Worm (Caenorhabditis elegans) whole organism, mixed stage, embryonic: ENCODE results near the gene ZK829.1.
A peak's percentile ranks its signal among the peaks of the same experiment; 100 is the strongest.

Experiments
- M03D4.4 ChIP-seq: sonication (generic microtip); optimal IDR thresholded peaks from 2 replicates; lab custom pipeline; 2017; ENCODE audit warnings: mild to moderate bottlenecking, missing genetic modification characterization, missing compliant biosample characterization
- bed-3 ChIP-seq: fragments of 200-800 bp; sonication (Bioruptor generic); optimal IDR thresholded peaks from 3 replicates; lab custom pipeline; 2018; ENCODE audit warnings: mild to moderate bottlenecking, missing genetic modification characterization, moderate library complexity, missing compliant biosample characterization
- blmp-1 ChIP-seq: fragments of 150-350 bp; optimal IDR thresholded peaks from 2 replicates; lab custom pipeline; 2014; ENCODE audit warnings: missing biosample characterization, missing genetic modification characterization
- ceh-39 ChIP-seq: fragments of 150-350 bp; optimal IDR thresholded peaks from 2 replicates; lab custom pipeline; 2014; ENCODE audit warnings: missing biosample characterization, missing genetic modification characterization
- ceh-43 ChIP-seq: fragments of 200-800 bp; sonication (Bioruptor generic); optimal IDR thresholded peaks from 2 replicates; lab custom pipeline; 2018; ENCODE audit warnings: mild to moderate bottlenecking, missing genetic modification characterization, moderate library complexity, missing compliant biosample characterization
- ceh-83 ChIP-seq: fragments of 200-800 bp; sonication (Bioruptor generic); optimal IDR thresholded peaks from 2 replicates; lab custom pipeline; 2018; ENCODE audit warnings: mild to moderate bottlenecking, missing genetic modification characterization, missing compliant biosample characterization
- ces-1 ChIP-seq: fragments of 150-350 bp; optimal IDR thresholded peaks from 2 replicates; lab custom pipeline; 2014; ENCODE audit warnings: missing biosample characterization, missing genetic modification reagents, missing genetic modification characterization
- cnd-1 ChIP-seq: fragments of 200-800 bp; sonication (Bioruptor generic); optimal IDR thresholded peaks from 2 replicates; lab custom pipeline; 2018; ENCODE audit warnings: mild to moderate bottlenecking, missing genetic modification characterization, missing compliant biosample characterization
- elt-1 ChIP-seq: sonication (generic microtip); optimal IDR thresholded peaks from 2 replicates; lab custom pipeline; 2017; ENCODE audit warnings: missing genetic modification characterization, mild to moderate bottlenecking, missing compliant biosample characterization, antibody characterized with exemption, moderate library complexity, borderline replicate concordance; ENCODE audit not compliant: insufficient read depth
- elt-3 ChIP-seq: fragments of 150-350 bp; optimal IDR thresholded peaks from 2 replicates; lab custom pipeline; 2014; ENCODE audit warnings: missing biosample characterization, missing genetic modification characterization
- ham-2 ChIP-seq: fragments of 200-800 bp; sonication (Bioruptor generic); optimal IDR thresholded peaks from 2 replicates; lab custom pipeline; 2018; ENCODE audit warnings: mild to moderate bottlenecking, missing genetic modification characterization, missing compliant biosample characterization
- hlh-1 ChIP-seq: fragments of 150-350 bp; optimal IDR thresholded peaks from 2 replicates; lab custom pipeline; 2014; ENCODE audit warnings: missing biosample characterization, missing genetic modification reagents, missing genetic modification characterization
- lin-13 ChIP-seq: fragments of 150-350 bp; optimal IDR thresholded peaks from 2 replicates; lab custom pipeline; 2014; ENCODE audit warnings: missing biosample characterization, missing genetic modification characterization
- lin-32 ChIP-seq: fragments of 200-800 bp; sonication (Bioruptor generic); optimal IDR thresholded peaks from 2 replicates; lab custom pipeline; 2018; ENCODE audit warnings: mild to moderate bottlenecking, missing genetic modification characterization, missing compliant biosample characterization
- mab-5 ChIP-seq: fragments of 150-350 bp; optimal IDR thresholded peaks from 2 replicates; lab custom pipeline; 2014; ENCODE audit warnings: missing biosample characterization, missing genetic modification characterization
- mep-1 ChIP-seq: fragments of 150-350 bp; optimal IDR thresholded peaks from 2 replicates; lab custom pipeline; 2017; ENCODE audit warnings: missing biosample characterization, missing genetic modification reagents, missing genetic modification characterization, inconsistent platforms
- mls-2 ChIP-seq: sonication (generic microtip); optimal IDR thresholded peaks from 2 replicates; lab custom pipeline; 2016; ENCODE audit warnings: mild to moderate bottlenecking, missing genetic modification characterization, moderate library complexity, missing compliant biosample characterization
- nhr-2 ChIP-seq: fragments of 150-350 bp; optimal IDR thresholded peaks from 2 replicates; lab custom pipeline; 2014; ENCODE audit warnings: missing biosample characterization, missing genetic modification characterization
- nhr-237 ChIP-seq: fragments of 150-350 bp; optimal IDR thresholded peaks from 2 replicates; lab custom pipeline; 2014; ENCODE audit warnings: missing biosample characterization, missing genetic modification characterization
- nhr-28 ChIP-seq: fragments of 150-350 bp; optimal IDR thresholded peaks from 2 replicates; lab custom pipeline; 2014; ENCODE audit warnings: missing biosample characterization, missing genetic modification characterization
- nhr-76 ChIP-seq: sonication (generic microtip); optimal IDR thresholded peaks from 2 replicates; lab custom pipeline; 2017; ENCODE audit warnings: missing biosample characterization, missing genetic modification characterization
- pha-4 ChIP-seq: fragments of 150-350 bp; optimal IDR thresholded peaks from 2 replicates; lab custom pipeline; 2018; ENCODE audit warnings: missing biosample characterization, missing genetic modification reagents, missing genetic modification characterization
- sem-2 ChIP-seq: fragments of 200-800 bp; sonication (Bioruptor generic); optimal IDR thresholded peaks from 2 replicates; lab custom pipeline; 2018; ENCODE audit warnings: mild to moderate bottlenecking, missing genetic modification characterization, missing compliant biosample characterization
- snpc-4 ChIP-seq: fragments of 150-350 bp; optimal IDR thresholded peaks from 2 replicates; lab custom pipeline; 2014; ENCODE audit warnings: missing biosample characterization, missing genetic modification characterization
- tbx-8 ChIP-seq: fragments of 200-800 bp; sonication (Bioruptor generic); optimal IDR thresholded peaks from 2 replicates; lab custom pipeline; 2018; ENCODE audit warnings: mild to moderate bottlenecking, missing genetic modification characterization, moderate library complexity, missing compliant biosample characterization
- unc-120 ChIP-seq: sonication (generic microtip); optimal IDR thresholded peaks from 2 replicates; lab custom pipeline; 2017; ENCODE audit warnings: missing genetic modification characterization, missing compliant biosample characterization; ENCODE audit not compliant: poor library complexity, severe bottlenecking
- unc-62 ChIP-seq: fragments of 150-350 bp; optimal IDR thresholded peaks from 2 replicates; lab custom pipeline; 2014; ENCODE audit warnings: missing biosample characterization, missing genetic modification reagents, missing genetic modification characterization
- zip-8 ChIP-seq: fragments of 150-350 bp; optimal IDR thresholded peaks from 2 replicates; lab custom pipeline; 2014; ENCODE audit warnings: missing biosample characterization, missing genetic modification characterization
- ztf-11 ChIP-seq: fragments of 150-350 bp; optimal IDR thresholded peaks from 2 replicates; lab custom pipeline; 2014; ENCODE audit warnings: missing biosample characterization, missing genetic modification characterization

ZK829.1 gene

DNA sequence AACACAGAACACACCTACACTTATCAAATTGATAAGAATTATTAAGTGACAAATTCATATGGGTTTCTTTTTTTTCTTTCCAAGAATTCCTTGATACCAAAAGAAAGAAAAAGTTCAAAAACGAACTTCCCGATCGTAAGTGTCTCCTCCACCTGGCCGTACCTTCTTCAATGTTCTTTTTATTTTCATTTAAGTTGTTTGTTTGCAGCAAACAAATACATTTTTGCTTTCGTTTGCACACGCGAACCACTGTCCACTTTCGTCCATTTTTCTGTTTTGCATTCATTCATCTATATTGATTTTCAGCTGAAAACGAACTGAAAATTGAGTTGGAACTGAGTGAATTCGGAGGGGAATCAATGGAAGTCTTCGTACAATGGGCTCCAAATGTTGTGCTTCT, 30.5 kb downstream of the ZK829.1 start, which contains the start of gene VZK822L.2:
TSS of gene VZK822L.2 (plus strand) at position 301 of the 400 bp plus-strand sequence.
- TF ChIP-seq lin-32 (GFP tag; lab: Kevin White, UChicago) = no peak
- no peak for TF ChIP-seq sem-2 (GFP tag; lab: Kevin White, UChicago)
- no peak for TF ChIP-seq elt-3 (tag; lab: Kevin White, UChicago)
- no peak for TF ChIP-seq nhr-2 (tag; lab: Kevin White, UChicago)
- TF ChIP-seq nhr-28 = no peak
- TF ChIP-seq hlh-1 = no peak

DNA sequence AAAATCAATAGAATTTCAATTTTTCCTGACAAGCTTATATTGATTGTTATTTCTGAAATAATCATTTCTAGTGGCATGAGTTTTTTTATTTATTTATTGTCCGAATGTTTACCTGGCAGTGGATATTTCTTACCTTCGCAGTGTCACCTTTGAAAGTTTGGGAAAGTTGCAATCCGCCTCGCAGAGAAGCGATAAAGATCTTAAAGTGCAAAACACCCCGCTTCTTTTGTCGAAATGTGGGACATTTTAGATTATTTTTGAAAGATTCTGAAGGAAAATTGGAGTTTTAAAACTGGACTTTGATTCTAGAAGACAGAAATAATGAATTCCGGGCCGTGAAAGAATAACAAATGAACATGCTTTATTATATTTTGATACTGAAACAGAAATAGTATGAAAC, 33.5 kb downstream of the ZK829.1 start:
- no peak for TF ChIP-seq blmp-1
- TF ChIP-seq unc-120 = no peak
- TF ChIP-seq nhr-2 (tag; lab: Kevin White, UChicago) = no peak
- TF ChIP-seq unc-62 (GFP tag; lab: Kevin White, UChicago) = no peak
- TF ChIP-seq ceh-39 (tag; lab: Kevin White, UChicago) = no peak

DNA sequence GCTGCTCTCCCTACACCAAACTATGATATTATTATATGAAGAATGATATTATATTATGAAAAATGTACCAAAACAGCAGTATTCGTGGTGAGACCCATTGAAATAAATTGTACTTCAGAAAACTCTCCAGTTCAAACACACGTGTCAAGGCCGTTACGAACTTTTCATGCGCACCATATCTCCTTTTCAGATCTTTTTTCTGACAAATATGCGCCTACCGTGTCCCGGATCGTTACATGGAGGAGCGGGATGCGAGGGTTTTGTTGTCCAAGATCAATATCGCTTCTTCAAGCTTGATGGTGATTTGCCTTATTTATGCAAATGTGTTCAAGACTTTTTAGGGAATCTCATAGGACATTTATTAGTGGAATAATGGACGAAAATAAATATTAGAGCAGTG, 38.5 kb downstream of the ZK829.1 start:
- no peak for TF ChIP-seq snpc-4
- no peak for TF ChIP-seq sem-2 (GFP tag; lab: Kevin White, UChicago)
- peak; percentile 5 for TF ChIP-seq elt-1 (tag; lab: Kevin White, UChicago)
- no peak for TF ChIP-seq hlh-1
- TF ChIP-seq zip-8 = no peak

DNA sequence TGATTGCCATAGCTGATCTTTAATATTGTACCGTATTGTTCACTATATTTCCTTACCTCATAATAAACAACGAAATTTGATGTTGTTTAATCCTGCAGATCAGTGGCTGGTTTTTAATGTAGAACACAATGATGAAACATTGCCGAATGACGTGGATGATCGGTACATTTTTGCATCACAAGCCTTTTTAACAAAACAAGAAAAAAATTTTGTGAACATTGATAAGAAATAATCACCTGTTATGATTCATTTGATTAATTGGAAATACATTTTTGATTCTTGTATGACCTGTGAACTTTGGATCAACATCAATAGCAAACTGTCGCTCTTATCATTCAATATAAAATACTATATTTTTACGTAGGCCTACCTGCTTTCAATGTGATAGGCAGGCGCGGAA, 39.4 kb downstream of the ZK829.1 start:
- TF ChIP-seq ceh-83 (GFP tag; lab: Kevin White, UChicago) = no peak

DNA sequence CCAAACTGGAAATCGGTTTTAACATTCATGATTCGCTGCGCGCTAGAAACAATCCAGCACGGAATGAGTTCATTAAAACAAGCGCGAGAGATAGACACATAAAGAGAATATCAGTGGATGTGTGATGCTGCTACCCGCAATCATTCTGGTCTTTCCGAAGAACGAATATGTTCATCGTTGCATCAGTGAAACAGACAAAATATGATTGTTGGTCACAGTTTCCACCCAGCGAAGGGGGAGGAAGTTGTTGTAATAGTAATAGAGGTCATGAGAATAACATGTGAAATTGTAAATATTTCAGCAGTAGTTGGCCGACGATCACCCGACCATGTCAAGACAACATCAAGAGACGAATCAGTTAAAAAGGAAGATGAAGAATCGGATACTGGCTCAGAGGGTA, 41.0 kb downstream of the ZK829.1 start:
- TF ChIP-seq sem-2 (GFP tag; lab: Kevin White, UChicago) (no peak), tbx-8 (no peak), ces-1 (GFP tag; lab: Kevin White, UChicago) (no peak), unc-62 (GFP tag; lab: Kevin White, UChicago) (no peak), cnd-1 (tag; lab: Kevin White, UChicago) (no peak), nhr-28 (no peak), M03D4.4 (no peak), ceh-43 (GFP tag; lab: Kevin White, UChicago) (no peak), mep-1 (tag; lab: Kevin White, UChicago) (no peak), snpc-4 (no peak), unc-120 (no peak), bed-3 (GFP tag; lab: Kevin White, UChicago) (no peak), ham-2 (GFP tag; lab: Kevin White, UChicago) (no peak), mab-5 (tag; lab: Kevin White, UChicago) (no peak), lin-13 (tag; lab: Kevin White, UChicago) (no peak), nhr-76 (tag; lab: Kevin White, UChicago) (no peak), ceh-83 (GFP tag; lab: Kevin White, UChicago) (no peak)

DNA sequence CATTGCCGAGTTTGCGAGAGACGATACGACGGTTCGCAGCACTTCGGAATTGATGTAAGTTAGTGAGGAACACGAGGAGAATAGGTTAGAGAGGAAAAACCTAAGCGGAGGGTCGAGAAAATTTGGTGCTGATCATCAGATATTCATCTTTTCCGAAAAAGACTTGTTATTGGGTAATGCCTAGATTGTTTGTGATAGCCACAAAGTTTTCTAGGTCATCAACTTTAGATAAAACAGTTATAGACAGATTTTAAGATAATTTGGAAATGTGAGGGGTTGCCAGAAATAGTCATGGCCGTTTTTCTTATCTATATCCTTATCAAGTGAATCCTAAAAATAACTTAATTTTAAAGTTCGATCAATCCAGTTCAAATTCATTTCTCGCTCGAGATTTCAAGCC, 41.8 kb downstream of the ZK829.1 start:
- peak; percentile 66 for TF ChIP-seq elt-1 (tag; lab: Kevin White, UChicago)
- TF ChIP-seq mep-1 (tag; lab: Kevin White, UChicago) = no peak
- TF ChIP-seq, all 35 proteins: peak for 1

DNA sequence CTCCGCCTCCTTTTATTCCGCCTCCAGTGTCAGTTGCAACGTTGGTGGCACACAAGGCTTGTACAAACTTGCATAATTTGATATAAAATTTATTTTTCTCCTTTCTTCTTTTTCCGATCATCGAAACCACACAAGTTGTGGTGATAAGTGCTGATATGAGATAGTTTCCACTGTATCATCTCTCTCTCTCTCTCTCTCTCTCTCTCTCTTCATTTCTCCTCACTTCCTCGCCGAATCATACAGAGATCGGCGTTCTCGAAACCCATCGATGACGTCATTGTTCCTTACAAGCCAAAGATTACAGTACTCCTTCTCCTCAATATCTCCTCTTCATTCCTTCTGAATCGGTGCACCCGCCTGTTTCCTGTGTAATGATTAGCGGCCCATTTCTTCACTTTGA, 42.9 kb downstream of the ZK829.1 start, which contains the start of gene nhr-43:
TSS of gene nhr-43 (plus strand) at position 233 of the 400 bp plus-strand sequence.
- TF ChIP-seq pha-4 (tag; lab: Kevin White, UChicago) = no peak
- TF ChIP-seq ham-2 (GFP tag; lab: Kevin White, UChicago) = peak; percentile 12

DNA sequence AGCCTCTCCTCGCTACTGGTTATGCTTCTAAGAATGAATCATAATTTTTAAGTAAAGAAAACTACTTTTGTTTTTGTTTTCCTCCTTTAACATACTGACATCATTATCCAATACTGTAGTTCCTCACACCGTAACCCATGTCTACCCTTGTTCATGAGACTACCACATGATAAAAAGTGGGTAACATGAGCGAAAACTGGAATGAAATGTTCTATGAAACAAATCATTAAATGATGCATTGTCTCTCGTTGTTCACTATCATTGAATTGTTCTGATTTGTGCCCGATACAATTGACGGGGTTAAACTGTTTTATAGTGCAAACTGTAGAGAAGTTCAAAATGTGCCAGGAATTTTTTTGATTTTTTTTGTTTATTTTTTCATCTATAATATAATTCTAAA, 44.5 kb downstream of the ZK829.1 start:
- TF ChIP-seq hlh-1 (no peak), cnd-1 (tag; lab: Kevin White, UChicago) (no peak), snpc-4 (no peak), nhr-237 (tag; lab: Kevin White, UChicago) (no peak), mep-1 (tag; lab: Kevin White, UChicago) (no peak), ztf-11 (no peak), mls-2 (tag; lab: Kevin White, UChicago) (no peak), nhr-2 (tag; lab: Kevin White, UChicago) (no peak), blmp-1 (no peak), unc-120 (no peak)
